Fruit fly (Drosophila melanogaster): ENCODE data around the gene CG46448.
A peak's percentile ranks its signal among the peaks of the same experiment; 100 is the strongest.

CG46448 gene

DNA sequence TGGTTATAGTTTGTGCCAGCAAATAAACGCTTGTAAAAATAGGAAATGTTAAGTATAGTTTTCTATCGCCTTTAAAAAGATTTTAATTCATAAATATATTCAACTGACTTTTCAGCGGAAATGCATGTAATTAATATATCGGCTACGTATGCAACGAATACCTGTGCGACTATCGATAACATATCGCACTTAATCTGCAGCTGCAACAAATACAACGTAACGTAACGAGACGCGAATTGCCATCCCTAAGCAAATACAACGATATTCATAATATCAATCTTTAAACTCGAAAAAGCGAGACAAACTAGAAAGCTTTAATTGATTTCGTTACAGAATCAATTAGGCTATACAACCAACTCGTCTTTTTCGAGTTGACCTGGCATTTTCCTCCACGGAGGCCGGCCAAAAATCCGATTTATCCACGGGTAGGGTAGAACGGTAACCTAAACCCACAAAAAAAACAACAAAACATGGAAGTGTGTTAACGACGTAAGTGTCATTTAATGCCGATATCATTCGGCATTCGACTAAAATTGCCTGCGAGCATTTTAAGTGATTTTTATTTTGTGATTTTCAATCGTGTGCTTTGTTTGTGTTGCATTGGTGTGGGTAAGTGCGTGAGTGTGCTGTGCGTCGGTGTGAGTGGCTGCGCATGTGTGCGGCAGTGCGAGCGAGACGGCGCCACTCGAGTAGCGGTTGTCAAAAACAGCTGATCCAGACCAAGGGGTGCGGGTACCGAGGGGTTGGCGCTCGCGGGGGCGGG is 15.6 kb upstream of the CG46448 start, which contains the start of gene Atxn7 (continued):
- TF ChIP-seq nmo (GFP tag; optimal IDR thresholded peaks at IDR 0.05), result peak; percentile 73
- TF ChIP-seq mam (GFP tag; optimal IDR thresholded peaks at IDR 0.05), result peak; percentile 15
- peak; percentile 88 for TF ChIP-seq unc-4 (GFP tag; IDR thresholded peaks at IDR 0.05; ENCODE audit: partially characterized antibody)
- TF ChIP-seq CG17385 (GFP tag; optimal IDR thresholded peaks at IDR 0.05), result peak; percentile 78
- TF ChIP-seq CG2678 (tag; optimal IDR thresholded peaks at IDR 0.05), result peak; percentile 40
- TF ChIP-seq CG11723 (GFP tag; optimal IDR thresholded peaks at IDR 0.05), result peak; percentile 44
- TF ChIP-seq nerfin-2 (GFP tag; IDR thresholded peaks at IDR 0.05; ENCODE audit: partially characterized antibody), result peak; percentile 89
- no peak for TF ChIP-seq CG6689 (GFP tag; IDR thresholded peaks at IDR 0.05)
- TF ChIP-seq pan (optimal IDR thresholded peaks at IDR 0.05), result no peak
- TF ChIP-seq pan (GFP tag; optimal IDR thresholded peaks at IDR 0.05 in 1 of 2, IDR thresholded peaks at IDR 0.05 in 1 of 2), result peak in 1 of 2 experiments; percentile 72
- peak; percentile 74 to 99 for TF ChIP-seq crp (GFP tag; optimal IDR thresholded peaks at IDR 0.05)
- TF ChIP-seq bcd (GFP tag; optimal IDR thresholded peaks at IDR 0.05), result peak; percentile 80
- TF ChIP-seq CG6765 (GFP tag; optimal IDR thresholded peaks at IDR 0.05), result peak; percentile 56
- peak; percentile 66 for TF ChIP-seq CG4328 (GFP tag; optimal IDR thresholded peaks at IDR 0.05)
- TF ChIP-seq CG17186 (GFP tag; optimal IDR thresholded peaks at IDR 0.05), result peak; percentile 74
- no peak for TF ChIP-seq CG2889 (GFP tag; IDR thresholded peaks at IDR 0.05)
- peak; percentile 24 to 89 for TF ChIP-seq Pdp1 (GFP tag; optimal IDR thresholded peaks at IDR 0.05)
- TF ChIP-seq fd96Cb (tag; optimal IDR thresholded peaks at IDR 0.05), result no peak
- peak; percentile 41 for TF ChIP-seq Oaz (GFP tag; IDR thresholded peaks at IDR 0.05)
- peak; percentile 74 for TF ChIP-seq Hmr (GFP tag; optimal IDR thresholded peaks at IDR 0.05)
- no peak for TF ChIP-seq gsb (GFP tag; IDR thresholded peaks at IDR 0.05)
- TF ChIP-seq seq (GFP tag; IDR thresholded peaks at IDR 0.05), result peak; percentile 53; the same call in 1 of the 2 replicates
- peak; percentile 55 for TF ChIP-seq CG2712 (tag; optimal IDR thresholded peaks at IDR 0.05)
- TF ChIP-seq HLHmδ (GFP tag; optimal IDR thresholded peaks at IDR 0.05), result peak; percentile 79
- no peak for TF ChIP-seq emc (GFP tag; optimal IDR thresholded peaks at IDR 0.05)
- peak; percentile 50; the same call in 1 of the 2 replicates for TF ChIP-seq sens-2 (GFP tag; IDR thresholded peaks at IDR 0.05)
- no peak; the same call in 3 of the 4 replicates for TF ChIP-seq Gug (GFP tag; IDR thresholded peaks at IDR 0.05)
- TF ChIP-seq Hand (GFP tag; optimal IDR thresholded peaks at IDR 0.05), result no peak
- peak in 1 of 2 experiments; percentile 57 for TF ChIP-seq dpn (GFP tag; optimal IDR thresholded peaks at IDR 0.05)
- TF ChIP-seq Opbp (GFP tag; IDR thresholded peaks at IDR 0.05; ENCODE audit: partially characterized antibody), result peak; percentile 99
- TF ChIP-seq CG3995 (GFP tag; optimal IDR thresholded peaks at IDR 0.05), result peak; percentile 92
- TF ChIP-seq dimm (GFP tag; IDR thresholded peaks at IDR 0.05), result no peak
- TF ChIP-seq CG15011 (GFP tag; optimal IDR thresholded peaks at IDR 0.05), result peak; percentile 28
- TF ChIP-seq phol (tag; optimal IDR thresholded peaks at IDR 0.05), result peak; percentile 68
- TF ChIP-seq cad (GFP tag; optimal IDR thresholded peaks at IDR 0.05), result no peak
- TF ChIP-seq knrl (GFP tag; IDR thresholded peaks at IDR 0.05; ENCODE audit: partially characterized antibody), result peak; percentile 86
- peak; percentile 32 for TF ChIP-seq CG34376 (GFP tag; optimal IDR thresholded peaks at IDR 0.05)
- peak; percentile 13 for TF ChIP-seq Neu2 (GFP tag; optimal IDR thresholded peaks at IDR 0.05; ENCODE audit: borderline replicate concordance)
- peak; percentile 40 for TF ChIP-seq CG12744 (GFP tag; optimal IDR thresholded peaks at IDR 0.05)
- TF ChIP-seq CG7556 (GFP tag; optimal IDR thresholded peaks at IDR 0.05), result peak; percentile 53
- TF ChIP-seq CG16813 (GFP tag; IDR thresholded peaks at IDR 0.05; ENCODE audit: partially characterized antibody), result peak; percentile 97
- peak; percentile 72 for TF ChIP-seq sob (GFP tag; IDR thresholded peaks at IDR 0.05)
- peak; percentile 16 for TF ChIP-seq ERR (GFP tag; optimal IDR thresholded peaks at IDR 0.05)
- TF ChIP-seq Hr78 (GFP tag; optimal IDR thresholded peaks at IDR 0.05), result no peak
- peak; percentile 42 for TF ChIP-seq Bteb2 (GFP tag; optimal IDR thresholded peaks at IDR 0.05)
- TF ChIP-seq Bgb (GFP tag; IDR thresholded peaks at IDR 0.05; ENCODE audit: partially characterized antibody), result peak; percentile 98
- TF ChIP-seq Abd-B (GFP tag; optimal IDR thresholded peaks at IDR 0.05), result peak; percentile 10
- TF ChIP-seq tin (GFP tag; optimal IDR thresholded peaks at IDR 0.05), result peak; percentile 44

Measured in whole organism, embryonic.